Worm (Caenorhabditis elegans): Measurements from ENCODE around the gene K05F1.9.
A peak's percentile ranks its signal among the peaks of the same experiment; 100 is the strongest.

K05F1.9 gene

DNA sequence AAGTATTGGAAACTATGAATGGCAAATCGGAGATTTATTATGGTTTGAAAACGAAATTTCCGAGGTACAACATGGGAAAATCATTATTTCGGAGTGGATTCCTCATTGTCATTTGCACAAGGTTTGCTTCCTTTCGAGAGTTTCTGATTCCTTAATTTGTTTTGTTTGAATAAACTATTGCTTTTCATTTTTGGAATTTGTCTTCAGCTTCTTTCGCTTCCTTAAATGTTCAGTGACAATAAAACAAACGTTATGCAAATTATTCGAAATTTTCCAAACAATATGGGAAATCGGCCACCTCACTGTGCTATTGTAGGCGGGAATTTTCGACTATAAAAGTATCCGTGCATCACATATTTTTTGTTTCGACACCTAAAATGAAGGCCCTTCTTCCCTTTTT is 40.9 kb upstream of the K05F1.9 start, which contains the start of gene nep-25:
TSS of gene nep-25 (plus strand) at position 375 of the 400 bp plus-strand sequence.
- no peak for TF ChIP-seq mls-2 (tag; optimal IDR thresholded peaks at IDR 0.05)
- no peak for TF ChIP-seq pha-4 (tag; optimal IDR thresholded peaks at IDR 0.05)
- no peak for TF ChIP-seq bed-3 (GFP tag; optimal IDR thresholded peaks at IDR 0.05)

DNA sequence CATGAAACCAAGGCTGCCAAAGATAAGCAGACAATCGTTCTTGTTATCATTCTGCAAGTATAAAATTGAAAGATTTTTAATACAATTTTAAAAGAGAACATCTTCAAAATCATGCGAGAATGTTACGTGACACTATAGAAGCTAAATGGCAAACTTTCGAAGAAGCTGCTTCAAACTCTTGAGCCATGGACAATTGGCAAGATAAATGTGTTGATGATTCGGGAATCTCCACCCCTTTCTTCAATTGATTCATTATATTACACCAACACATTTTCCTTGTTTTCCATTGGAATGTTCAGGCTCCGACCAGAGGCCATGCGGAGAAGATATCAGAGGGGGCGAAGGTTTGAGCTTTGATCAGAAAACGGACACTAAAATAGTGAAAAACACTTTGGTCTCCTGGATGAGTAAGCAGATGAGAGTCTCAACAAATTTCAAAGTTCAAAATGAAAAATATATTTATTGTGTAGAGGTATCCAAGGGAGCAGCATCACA is 40.1 kb upstream of the K05F1.9 start, which contains the start of gene lec-5:
TSS of gene lec-5 (minus strand) at position 51 of the 495 bp plus-strand sequence.
- TF ChIP-seq nhr-2 (tag; optimal IDR thresholded peaks at IDR 0.05) (no peak), zip-8 (tag; optimal IDR thresholded peaks at IDR 0.05) (no peak), lin-13 (tag; optimal IDR thresholded peaks at IDR 0.05) (no peak), flh-1 (GFP tag; optimal IDR thresholded peaks at IDR 0.05) (no peak), ceh-43 (GFP tag; optimal IDR thresholded peaks at IDR 0.05) (no peak), lsy-2 (tag; optimal IDR thresholded peaks at IDR 0.05) (no peak), ztf-11 (tag; optimal IDR thresholded peaks at IDR 0.05) (no peak), unc-120 (tag; optimal IDR thresholded peaks at IDR 0.05; ENCODE audit: poor library complexity, severe bottlenecking) (peak; percentile 75), lin-32 (GFP tag; optimal IDR thresholded peaks at IDR 0.05) (no peak), pha-4 (tag; optimal IDR thresholded peaks at IDR 0.05) (no peak), nhr-12 (tag; optimal IDR thresholded peaks at IDR 0.05) (no peak), ceh-39 (tag; optimal IDR thresholded peaks at IDR 0.05) (no peak), mab-5 (tag; optimal IDR thresholded peaks at IDR 0.05) (peak; percentile 58), unc-62 (GFP tag; optimal IDR thresholded peaks at IDR 0.05) (peak; percentile 76), cnd-1 (tag; optimal IDR thresholded peaks at IDR 0.05) (no peak), ces-1 (GFP tag; optimal IDR thresholded peaks at IDR 0.05) (no peak), ceh-83 (GFP tag; optimal IDR thresholded peaks at IDR 0.05) (no peak), elt-3 (tag; optimal IDR thresholded peaks at IDR 0.05) (no peak), snpc-4 (tag; optimal IDR thresholded peaks at IDR 0.05) (no peak), unc-39 (tag; optimal IDR thresholded peaks at IDR 0.05) (no peak), nhr-76 (tag; optimal IDR thresholded peaks at IDR 0.05) (no peak), ham-2 (GFP tag; optimal IDR thresholded peaks at IDR 0.05) (no peak), tbx-8 (GFP tag; optimal IDR thresholded peaks at IDR 0.05) (no peak), hlh-1 (tag; optimal IDR thresholded peaks at IDR 0.05) (peak; percentile 55), nhr-237 (tag; optimal IDR thresholded peaks at IDR 0.05) (no peak), elt-1 (tag; optimal IDR thresholded peaks at IDR 0.05; ENCODE audit: borderline replicate concordance, insufficient read depth) (no peak), blmp-1 (tag; optimal IDR thresholded peaks at IDR 0.05) (no peak), mls-2 (tag; optimal IDR thresholded peaks at IDR 0.05) (no peak), bed-3 (GFP tag; optimal IDR thresholded peaks at IDR 0.05) (no peak), drap-1 (GFP tag; optimal IDR thresholded peaks at IDR 0.05) (no peak), M03D4.4 (tag; optimal IDR thresholded peaks at IDR 0.05) (no peak), nhr-28 (tag; optimal IDR thresholded peaks at IDR 0.05) (no peak), sem-2 (GFP tag; optimal IDR thresholded peaks at IDR 0.05) (no peak)

DNA sequence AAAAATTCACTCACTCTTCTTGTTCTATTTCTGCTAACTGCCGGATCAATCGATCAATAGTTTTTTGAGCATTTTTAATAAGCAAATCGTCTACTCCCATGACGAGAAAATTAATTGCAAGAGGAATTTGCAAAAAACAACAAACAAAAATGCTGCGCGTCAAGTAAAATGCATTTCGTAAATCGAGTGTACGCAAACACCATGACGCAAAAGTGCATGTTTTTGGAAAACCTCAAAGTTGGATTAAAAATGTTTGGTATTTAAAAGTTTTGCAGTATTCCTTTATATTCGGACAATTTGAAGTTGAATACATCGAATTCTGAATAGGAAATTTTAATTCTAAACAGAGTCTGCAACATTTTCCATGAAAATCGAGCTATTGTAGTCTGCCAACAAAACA is 38.3 kb upstream of the K05F1.9 start, which contains the start of gene ZK1248.19:
TSS of gene ZK1248.19 (minus strand) at position 188 of the 400 bp plus-strand sequence.
- TF ChIP-seq ham-2 (GFP tag; optimal IDR thresholded peaks at IDR 0.05) (no peak), ceh-43 (GFP tag; optimal IDR thresholded peaks at IDR 0.05) (no peak), blmp-1 (tag; optimal IDR thresholded peaks at IDR 0.05) (no peak), sptf-1 (tag; optimal IDR thresholded peaks at IDR 0.05) (no peak), elt-3 (tag; optimal IDR thresholded peaks at IDR 0.05) (no peak), hlh-1 (tag; optimal IDR thresholded peaks at IDR 0.05) (peak; percentile 16), sem-2 (GFP tag; optimal IDR thresholded peaks at IDR 0.05) (no peak), drap-1 (GFP tag; optimal IDR thresholded peaks at IDR 0.05) (no peak), lin-32 (GFP tag; optimal IDR thresholded peaks at IDR 0.05) (no peak), nhr-237 (tag; optimal IDR thresholded peaks at IDR 0.05) (peak; percentile 7), unc-120 (tag; optimal IDR thresholded peaks at IDR 0.05; ENCODE audit: poor library complexity, severe bottlenecking) (no peak), nhr-76 (tag; optimal IDR thresholded peaks at IDR 0.05) (no peak), ces-1 (GFP tag; optimal IDR thresholded peaks at IDR 0.05) (peak; percentile 41), nhr-12 (tag; optimal IDR thresholded peaks at IDR 0.05) (no peak), unc-39 (tag; optimal IDR thresholded peaks at IDR 0.05) (no peak)

DNA sequence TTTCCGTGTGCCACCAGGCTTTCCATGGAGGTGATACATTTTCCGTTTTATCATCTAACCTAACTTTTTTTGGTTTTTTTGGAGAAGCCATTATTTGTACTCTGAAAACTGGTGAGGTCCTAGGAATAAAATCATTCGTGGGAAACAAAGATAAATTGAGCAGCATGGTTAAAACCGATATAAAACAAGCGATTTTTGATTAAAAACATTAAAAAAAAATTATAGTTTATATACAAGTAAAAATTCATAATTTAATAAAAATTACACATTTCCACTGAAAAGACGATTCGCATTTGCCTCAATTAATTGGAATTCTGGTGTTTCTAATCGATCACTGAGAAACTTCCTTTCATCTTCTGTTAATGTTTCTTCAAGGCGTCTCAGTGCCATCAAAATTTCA is 37.5 kb upstream of the K05F1.9 start, which contains the start of gene ZK1248.15:
TSS of gene ZK1248.15 (minus strand) at position 101 of the 400 bp plus-strand sequence.
- TF ChIP-seq ham-2 (GFP tag; optimal IDR thresholded peaks at IDR 0.05), result no peak
